Worm (Caenorhabditis elegans): ENCODE measurements around the gene R151.2.

DNA sequence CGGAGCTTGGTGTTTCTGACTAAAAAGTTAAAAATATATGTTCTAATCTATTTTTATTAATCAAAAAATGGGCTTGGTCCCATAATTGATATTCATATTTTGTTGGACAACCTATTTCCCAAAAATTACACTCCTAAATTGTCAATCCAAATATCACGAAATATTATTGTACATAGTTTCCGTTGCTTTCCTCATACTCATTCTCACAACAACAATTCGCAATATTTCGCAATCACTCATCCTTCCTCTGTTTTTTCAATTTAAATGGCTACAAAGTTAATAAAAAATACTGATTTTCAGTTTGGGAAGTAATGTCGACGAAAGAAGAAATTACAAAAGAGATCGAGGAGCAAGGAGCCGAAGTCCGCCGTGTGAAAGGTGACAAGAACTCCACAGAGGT lies 29.0 kb downstream of the R151.2 start, which contains the start of gene pars-1:
- TF ChIP-seq nhr-76 (tag; optimal IDR thresholded peaks at IDR 0.05): no peak
- TF ChIP-seq ztf-11 (tag; optimal IDR thresholded peaks at IDR 0.05): no peak

Data from whole organism, mixed stage, embryonic.